Worm (Caenorhabditis elegans) whole organism, L3 larva: Measurements from ENCODE around the gene fbxa-156.

Experiments
- ama-1 ChIP-seq: fragments of 150-350 bp; optimal IDR thresholded peaks from 2 replicates; lab custom pipeline; 2018
- ceh-28 ChIP-seq: fragments of 150-350 bp; optimal IDR thresholded peaks from 2 replicates; lab custom pipeline; 2014; ENCODE audit warnings: missing biosample characterization, missing genetic modification reagents, missing genetic modification characterization
- elt-2 ChIP-seq: sonication (generic microtip); optimal IDR thresholded peaks from 2 replicates; lab custom pipeline; 2016; ENCODE audit warnings: missing genetic modification reagents, mild to moderate bottlenecking, missing genetic modification characterization, missing compliant biosample characterization
- jun-1 ChIP-seq: fragments of 150-350 bp; optimal IDR thresholded peaks from 2 replicates; lab custom pipeline; 2014; ENCODE audit warnings: missing biosample characterization, missing genetic modification reagents, missing genetic modification characterization
- nhr-28 ChIP-seq: fragments of 150-350 bp; optimal IDR thresholded peaks from 2 replicates; lab custom pipeline; 2014; ENCODE audit warnings: missing biosample characterization, missing genetic modification characterization
- skn-1 ChIP-seq: fragments of 150-350 bp; optimal IDR thresholded peaks from 2 replicates; lab custom pipeline; 2014; ENCODE audit warnings: missing biosample characterization, missing genetic modification characterization
- snpc-4 ChIP-seq: fragments of 150-350 bp; optimal IDR thresholded peaks from 2 replicates; lab custom pipeline; 2014; ENCODE audit warnings: missing biosample characterization, missing genetic modification characterization
- ztf-11 ChIP-seq: fragments of 150-350 bp; optimal IDR thresholded peaks from 2 replicates; lab custom pipeline; 2014; ENCODE audit warnings: missing biosample characterization, missing genetic modification characterization

DNA sequence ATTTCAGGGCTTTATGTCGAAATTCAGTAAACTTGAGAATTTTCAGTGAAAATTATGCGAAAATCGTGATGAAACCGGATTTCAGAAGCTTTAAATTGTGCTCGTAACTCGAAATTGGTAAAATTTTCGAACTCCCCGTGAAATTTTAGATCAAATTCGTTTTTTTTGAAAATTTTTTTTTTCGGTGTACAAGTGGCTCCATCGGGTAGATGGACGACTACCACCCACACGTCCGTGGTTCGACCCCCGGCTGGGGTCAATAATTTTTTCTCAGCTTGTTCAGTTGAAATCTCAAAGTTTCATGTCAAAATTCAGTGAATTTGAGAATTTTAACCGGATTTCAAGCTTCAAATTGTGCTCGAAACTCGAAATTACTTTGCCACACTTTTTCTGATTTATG is 39.3 kb upstream of the fbxa-156 start:
- TF ChIP-seq ztf-11 (no peak), jun-1 (tag; lab: Kevin White, UChicago) (no peak), elt-2 (tag; lab: Kevin White, UChicago) (no peak), ama-1 (lab: Kevin White, UChicago) (no peak), skn-1 (no peak), ceh-28 (tag; lab: Kevin White, UChicago) (no peak), snpc-4 (tag; lab: Kevin White, UChicago) (no peak), nhr-28 (no peak)
